Worm (Caenorhabditis elegans): ENCODE data around the gene dmd-3.

DNA sequence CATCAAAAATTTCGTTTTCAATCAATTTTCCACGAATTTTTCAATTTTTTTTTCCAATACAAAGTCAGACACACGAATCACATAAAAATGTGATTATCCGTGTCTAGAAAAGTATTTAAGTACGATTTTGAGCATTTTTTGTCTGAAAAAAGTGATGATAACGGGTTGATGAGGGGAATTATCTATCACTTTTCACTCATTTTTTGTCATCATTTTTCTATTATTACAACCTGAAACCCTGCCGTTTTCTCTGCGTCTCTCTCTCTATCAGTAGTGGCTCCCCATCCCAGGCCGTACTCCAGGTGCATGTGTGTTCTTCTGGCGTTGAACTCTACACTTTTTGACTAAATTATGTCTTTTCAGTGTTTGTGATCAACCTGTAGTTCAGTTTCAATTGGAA, 17.3 kb upstream of the dmd-3 start:
- TF ChIP-seq nhr-2 (tag; optimal IDR thresholded peaks at IDR 0.05) = no peak
- no peak for TF ChIP-seq snpc-4 (tag; optimal IDR thresholded peaks at IDR 0.05)
- TF ChIP-seq elt-1 (tag; optimal IDR thresholded peaks at IDR 0.05; ENCODE audit: borderline replicate concordance, insufficient read depth) = no peak
- no peak for TF ChIP-seq ztf-11 (tag; optimal IDR thresholded peaks at IDR 0.05)
- no peak for TF ChIP-seq lin-13 (tag; optimal IDR thresholded peaks at IDR 0.05)
- no peak for TF ChIP-seq cnd-1 (tag; optimal IDR thresholded peaks at IDR 0.05)
- TF ChIP-seq unc-62 (GFP tag; optimal IDR thresholded peaks at IDR 0.05) = no peak
- no peak for TF ChIP-seq blmp-1 (tag; optimal IDR thresholded peaks at IDR 0.05)
- no peak for TF ChIP-seq elt-3 (tag; optimal IDR thresholded peaks at IDR 0.05)
